Worm (Caenorhabditis elegans) whole organism, young adult: ENCODE results near the gene irld-17.

Experiments
- B0261.1 ChIP-seq: sonication (generic microtip); optimal IDR thresholded peaks from 2 replicates; lab custom pipeline; 2016; ENCODE audit warnings: mild to moderate bottlenecking, missing genetic modification characterization, moderate library complexity, missing compliant biosample characterization
- athp-1 ChIP-seq: sonication (generic microtip); optimal IDR thresholded peaks from 2 replicates; lab custom pipeline; 2017; ENCODE audit warnings: mild to moderate bottlenecking, missing genetic modification characterization, missing compliant biosample characterization
- bed-2 ChIP-seq: fragments of 200-800 bp; sonication (Bioruptor generic); IDR thresholded peaks from 2 replicates; pipeline ENCODE4 v1.3.6; 2022; ENCODE audit warnings: missing genetic modification reagents, missing genetic modification characterization, missing compliant biosample characterization
- cebp-1 ChIP-seq, 2 experiments: fragments of 200-800 bp in 1 of 2; sonication (Bioruptor generic) in 1 of 2; sonication (generic microtip) in 1 of 2; IDR thresholded peaks in 1 of 2; optimal IDR thresholded peaks in 1 of 2; 2 replicates each; pipeline versions ENCODE4 v1.3.6 to Lab custom; 2017 to 2022; ENCODE audit warnings: missing compliant biosample characterization in 2 of 2, missing genetic modification characterization in 2 of 2, mild to moderate bottlenecking in 1 of 2, missing genetic modification reagents in 1 of 2, moderate library complexity in 1 of 2
- dpl-1 ChIP-seq: fragments of 150-350 bp; optimal IDR thresholded peaks from 2 replicates; lab custom pipeline; 2014; ENCODE audit warnings: missing biosample characterization, missing genetic modification reagents, missing genetic modification characterization
- fkh-3 ChIP-seq: sonication (generic microtip); optimal IDR thresholded peaks from 2 replicates; lab custom pipeline; 2016; ENCODE audit warnings: mild to moderate bottlenecking, missing genetic modification characterization, missing compliant biosample characterization
- lin-35 ChIP-seq, 3 experiments: fragments of 150-350 bp in 2 of 3; sonication (generic microtip) in 1 of 3; optimal IDR thresholded peaks; 2 replicates each; lab custom pipeline; 2014 to 2018; ENCODE audit warnings: missing biosample characterization in 3 of 3, missing genetic modification characterization in 3 of 3, missing genetic modification reagents in 3 of 3
- lsy-27 ChIP-seq: sonication (generic microtip); optimal IDR thresholded peaks from 2 replicates; lab custom pipeline; 2017; ENCODE audit warnings: missing genetic modification characterization, mild to moderate bottlenecking, missing compliant biosample characterization, antibody characterized with exemption, missing genotype, borderline replicate concordance; ENCODE audit not compliant: insufficient read depth
- nfya-2 ChIP-seq: fragments of 200-800 bp; sonication (Bioruptor generic); IDR thresholded peaks from 2 replicates; pipeline ENCODE4 v1.3.6; 2022; ENCODE audit warnings: missing genetic modification reagents, missing genetic modification characterization, missing compliant biosample characterization
- sptf-2 ChIP-seq: fragments of 200-800 bp; sonication (Bioruptor generic); optimal IDR thresholded peaks from 2 replicates; lab custom pipeline; 2018; ENCODE audit warnings: mild to moderate bottlenecking, missing genetic modification characterization, missing compliant biosample characterization
- unc-130 ChIP-seq: sonication (generic microtip); optimal IDR thresholded peaks from 2 replicates; lab custom pipeline; 2016; ENCODE audit warnings: missing genetic modification reagents, missing genetic modification characterization, missing compliant biosample characterization

ce11 chrV:1662270-1662669 lies 30.5 kb downstream of the irld-17 start, which contains the start of gene irld-40:
- no peak for TF ChIP-seq unc-130 (GFP tag; lab: Kevin White, UChicago)
- TF ChIP-seq bed-2 (GFP tag; lab: Robert Waterston, UW), result no peak
- no peak for TF ChIP-seq cebp-1 (GFP tag; IDR thresholded peaks at IDR 0.05; lab: Robert Waterston, UW)
- TF ChIP-seq cebp-1 (tag; optimal IDR thresholded peaks at IDR 0.05; lab: Kevin White, UChicago), result no peak
- no peak for TF ChIP-seq lin-35 (GFP tag; optimal IDR thresholded peaks at IDR 0.05; lab: Kevin White, UChicago)
- TF ChIP-seq dpl-1, result no peak
- no peak for TF ChIP-seq sptf-2
- no peak for TF ChIP-seq B0261.1 (tag; lab: Kevin White, UChicago)
- TF ChIP-seq nfya-2 (GFP tag; lab: Robert Waterston, UW), result no peak
- no peak for TF ChIP-seq lsy-27
- TF ChIP-seq athp-1 (tag; lab: Kevin White, UChicago), result no peak
- no peak for TF ChIP-seq fkh-3 (tag; lab: Kevin White, UChicago)
